Worm (Caenorhabditis elegans) whole organism, L4 larva: ENCODE measurements around the gene lido-11.

Source experiments
- snpc-4 ChIP-seq: fragments of 150-350 bp; optimal IDR thresholded peaks from 2 replicates; lab custom pipeline; 2014; ENCODE audit warnings: missing biosample characterization, missing genetic modification characterization
- unc-62 ChIP-seq, 3 experiments: fragments of 150-350 bp in 1 of 3; sonication (generic microtip); optimal IDR thresholded peaks in 2 of 3; peaks in 1 of 3; 1 replicate in 1 of 3; 2 replicates in 2 of 3; lab custom pipeline; 2014 to 2017; ENCODE audit warnings: missing biosample characterization in 3 of 3, missing genetic modification characterization in 3 of 3, missing genetic modification reagents in 3 of 3, missing genotype in 1 of 3

- TF ChIP-seq unc-62 (GFP tag; optimal IDR thresholded peaks at IDR 0.05 in 1 of 2; lab: Kevin White, UChicago), result no peak
- TF ChIP-seq unc-62 (tag; optimal IDR thresholded peaks at IDR 0.05; lab: Kevin White, UChicago), result no peak
- TF ChIP-seq snpc-4 (tag; lab: Kevin White, UChicago), result no peak
Measured at ce11 chrII:3053689-3054088, 49.9 kb downstream of the lido-11 start.
